Fruit fly (Drosophila melanogaster): ENCODE results near the gene Hf.
A peak's percentile ranks its signal among the peaks of the same experiment; 100 is the strongest.

dm6 chr2L:19941352-19941851 is 26.1 kb downstream of the Hf start:
- TF ChIP-seq fd96Ca (GFP tag; IDR thresholded peaks at IDR 0.05) (peak; percentile 87), CG14655 (GFP tag; optimal IDR thresholded peaks at IDR 0.05) (peak; percentile 82), CG17806 (tag; optimal IDR thresholded peaks at IDR 0.05) (peak; percentile 80), rn (GFP tag; IDR thresholded peaks at IDR 0.05) (peak; percentile 83), CG9948 (tag; optimal IDR thresholded peaks at IDR 0.05) (peak; percentile 81), CG15710 (tag; optimal IDR thresholded peaks at IDR 0.05) (peak; percentile 92), Pif1A (GFP tag; optimal IDR thresholded peaks at IDR 0.05) (peak; percentile 86), Pif1B (GFP tag; optimal IDR thresholded peaks at IDR 0.05) (peak; percentile 31), CG12605 (GFP tag; IDR thresholded peaks at IDR 0.05) (peak; percentile 16; the same call in 1 of the 2 replicates), EcR (GFP tag; optimal IDR thresholded peaks at IDR 0.05) (peak; percentile 66), CG13204 (GFP tag; optimal IDR thresholded peaks at IDR 0.05) (peak; percentile 52)
